Worm (Caenorhabditis elegans): ENCODE measurements around the gene cyn-13.

DNA sequence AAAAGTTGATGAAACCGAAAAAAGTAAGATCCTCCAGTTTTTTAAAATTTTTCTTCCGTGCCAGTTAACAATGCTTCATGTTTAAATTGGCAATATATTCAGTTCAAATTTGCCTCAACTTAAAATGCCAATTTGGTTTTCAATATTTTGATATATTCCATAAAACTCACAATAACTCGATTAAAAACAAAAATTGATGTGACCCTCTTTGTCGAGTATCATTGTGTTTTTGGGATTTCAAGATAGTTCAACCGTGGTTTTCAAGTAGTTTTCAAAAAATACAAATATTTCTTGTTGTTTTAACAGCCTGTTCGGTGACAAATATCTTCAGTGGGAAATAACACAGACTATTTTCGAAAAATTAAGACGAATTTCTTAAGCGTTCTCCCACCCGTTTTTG lies 36.5 kb upstream of the cyn-13 start:
- TF ChIP-seq nhr-76 (tag; optimal IDR thresholded peaks at IDR 0.05): no peak
- no peak for TF ChIP-seq nhr-237 (tag; optimal IDR thresholded peaks at IDR 0.05)

Measured in whole organism, L3 larva.